Worm (Caenorhabditis elegans) whole organism, early embryonic: ENCODE data around the gene D2045.7.
A peak's percentile ranks its signal among the peaks of the same experiment; 100 is the strongest.

Experiments used
- B0310.2 ChIP-seq: sonication (generic microtip); optimal IDR thresholded peaks from 2 replicates; lab custom pipeline; 2016; ENCODE audit warnings: mild to moderate bottlenecking, missing genetic modification characterization, missing compliant biosample characterization
- F13C5.2 ChIP-seq: sonication (generic microtip); optimal IDR thresholded peaks from 2 replicates; lab custom pipeline; 2017; ENCODE audit warnings: mild to moderate bottlenecking, missing genetic modification characterization, inconsistent platforms, missing compliant biosample characterization
- aly-1 ChIP-seq: sonication (generic microtip); optimal IDR thresholded peaks from 2 replicates; lab custom pipeline; 2016; ENCODE audit warnings: missing genetic modification characterization, missing compliant biosample characterization
- ama-1 ChIP-seq: fragments of 150-350 bp; optimal IDR thresholded peaks from 2 replicates; lab custom pipeline; 2014
- ceh-13 ChIP-seq: fragments of 200-800 bp; sonication (Bioruptor generic); optimal IDR thresholded peaks from 2 replicates; lab custom pipeline; 2018; ENCODE audit warnings: mild to moderate bottlenecking, missing genetic modification characterization, missing compliant biosample characterization
- ceh-36 ChIP-seq: sonication (generic microtip); optimal IDR thresholded peaks from 2 replicates; lab custom pipeline; 2016; ENCODE audit warnings: missing genetic modification characterization, inconsistent platforms, missing compliant biosample characterization
- ets-7 ChIP-seq: sonication (generic microtip); optimal IDR thresholded peaks from 2 replicates; lab custom pipeline; 2016; ENCODE audit warnings: missing genotype, missing genetic modification characterization, missing compliant biosample characterization
- flt-1 ChIP-seq: fragments of 200-800 bp; sonication (Bioruptor generic); IDR thresholded peaks from 2 replicates; pipeline ENCODE4 v1.3.6; 2022; ENCODE audit warnings: missing genetic modification characterization, missing compliant biosample characterization
- hmbx-1 ChIP-seq: sonication (generic microtip); optimal IDR thresholded peaks from 2 replicates; lab custom pipeline; 2016; ENCODE audit warnings: mild to moderate bottlenecking, missing genetic modification characterization, missing compliant biosample characterization
- hmg-4 ChIP-seq: fragments of 200-800 bp; sonication (Bioruptor generic); optimal IDR thresholded peaks from 2 replicates; lab custom pipeline; 2018; ENCODE audit warnings: mild to moderate bottlenecking, missing genetic modification characterization, missing compliant biosample characterization
- hnd-1 ChIP-seq: sonication (generic microtip); optimal IDR thresholded peaks from 2 replicates; lab custom pipeline; 2016; ENCODE audit warnings: missing genetic modification characterization, missing compliant biosample characterization
- pes-1 ChIP-seq: fragments of 200-800 bp; sonication (Bioruptor generic); IDR thresholded peaks from 2 replicates; pipeline ENCODE4 v1.3.6; 2022; ENCODE audit warnings: missing genetic modification reagents, missing genetic modification characterization, missing compliant biosample characterization
- scrt-1 ChIP-seq: fragments of 200-800 bp; sonication (Bioruptor generic); IDR thresholded peaks from 2 replicates; pipeline ENCODE4 v1.3.6; 2022; ENCODE audit warnings: missing genetic modification characterization, missing compliant biosample characterization
- sea-1 ChIP-seq: fragments of 200-800 bp; sonication (Bioruptor generic); conservative IDR thresholded peaks from 2 replicates; pipeline ENCODE4 v1.3.6; 2022; ENCODE audit warnings: missing genetic modification characterization, missing compliant biosample characterization
- tbx-11 ChIP-seq: fragments of 200-800 bp; sonication (Bioruptor generic); IDR thresholded peaks from 2 replicates; pipeline ENCODE4 v1.3.6; 2022; ENCODE audit warnings: missing genetic modification characterization, missing compliant biosample characterization
- tbx-37 ChIP-seq: fragments of 200-800 bp; sonication (Bioruptor generic); conservative IDR thresholded peaks from 2 replicates; pipeline ENCODE4 v1.3.6; 2022; ENCODE audit warnings: missing genetic modification reagents, missing genetic modification characterization, missing compliant biosample characterization
- tra-4 ChIP-seq: sonication (generic microtip); optimal IDR thresholded peaks from 2 replicates; lab custom pipeline; 2017; ENCODE audit warnings: missing genetic modification characterization, missing compliant biosample characterization

The D2045.7 gene

ce11 chrIII:10451012-10451411, 28.3 kb upstream of the D2045.7 start, which contains the start of gene H04D03.4:
Gene H04D03.4 (minus strand): TSS chrIII:10451112.
- TF ChIP-seq tbx-11 (GFP tag; lab: Robert Waterston, UW): no peak
- no peak for TF ChIP-seq hmg-4
- TF ChIP-seq ama-1 (lab: Kevin White, UChicago): no peak
- TF ChIP-seq ceh-13 (GFP tag; lab: Kevin White, UChicago): no peak
- TF ChIP-seq ets-7 (tag; lab: Kevin White, UChicago): no peak

- TF ChIP-seq flt-1 (GFP tag; lab: Robert Waterston, UW): peak; percentile 28; the same call in 1 of the 2 replicates
- TF ChIP-seq tra-4 (tag; lab: Kevin White, UChicago): no peak
- TF ChIP-seq tbx-11 (GFP tag; lab: Robert Waterston, UW): peak; percentile 23; the same call in 1 of the 2 replicates
- no peak for TF ChIP-seq ceh-13 (GFP tag; lab: Kevin White, UChicago)
- TF ChIP-seq sea-1 (GFP tag; lab: Robert Waterston, UW): 0 out of 2 replicates have a peak, but pooled peaks have one; percentile 11
- TF ChIP-seq pes-1 (GFP tag; lab: Robert Waterston, UW): peak; percentile 75
- peak; percentile 60; the same call in 1 of the 2 replicates for TF ChIP-seq tbx-37 (GFP tag; lab: Robert Waterston, UW)
- no peak for TF ChIP-seq hnd-1 (tag; lab: Kevin White, UChicago)
- TF ChIP-seq scrt-1 (GFP tag; lab: Robert Waterston, UW): peak; percentile 35; the same call in 1 of the 2 replicates
- TF ChIP-seq B0310.2: no peak
- TF ChIP-seq hmbx-1 (tag; lab: Kevin White, UChicago): no peak
- no peak for TF ChIP-seq ceh-36 (tag; lab: Kevin White, UChicago)
- TF ChIP-seq F13C5.2 (tag; lab: Kevin White, UChicago): no peak
- TF ChIP-seq aly-1: no peak
- no peak for TF ChIP-seq ama-1 (lab: Kevin White, UChicago)
- TF ChIP-seq hmg-4: no peak
- TF ChIP-seq ets-7 (tag; lab: Kevin White, UChicago): no peak
Observed at ce11 chrIII:10460427-10461163, 18.7 kb upstream of the D2045.7 start, which contains the start of gene ecps-1. Gene ecps-1 (minus strand): TSS chrIII:10460551.

ce11 chrIII:10461164-10461546, 18.1 kb upstream of the D2045.7 start, which contains the start of gene atx-2:
Gene atx-2 (plus strand): TSS chrIII:10461389.
- TF ChIP-seq hnd-1 (tag; lab: Kevin White, UChicago) (peak; percentile 92), aly-1 (peak; percentile 95), tbx-11 (GFP tag; lab: Robert Waterston, UW) (peak; percentile 97), hmg-4 (peak; percentile 99), scrt-1 (GFP tag; lab: Robert Waterston, UW) (peak; percentile 95), ama-1 (lab: Kevin White, UChicago) (no peak), F13C5.2 (tag; lab: Kevin White, UChicago) (peak; percentile 99), tbx-37 (GFP tag; lab: Robert Waterston, UW) (peak; percentile 98), tra-4 (tag; lab: Kevin White, UChicago) (peak; percentile 95), ets-7 (tag; lab: Kevin White, UChicago) (peak; percentile 91), ceh-36 (tag; lab: Kevin White, UChicago) (peak; percentile 97), flt-1 (GFP tag; lab: Robert Waterston, UW) (peak; percentile 95), pes-1 (GFP tag; lab: Robert Waterston, UW) (peak; percentile 98), ceh-13 (GFP tag; lab: Kevin White, UChicago) (peak; percentile 97), B0310.2 (peak; percentile 96), sea-1 (GFP tag; lab: Robert Waterston, UW) (peak; percentile 99), hmbx-1 (tag; lab: Kevin White, UChicago) (peak; percentile 88)

ce11 chrIII:10462935-10463548, 16.2 kb upstream of the D2045.7 start:
- TF ChIP-seq scrt-1 (GFP tag; lab: Robert Waterston, UW) (no peak), hmbx-1 (tag; lab: Kevin White, UChicago) (no peak), tbx-37 (GFP tag; lab: Robert Waterston, UW) (no peak), ets-7 (tag; lab: Kevin White, UChicago) (no peak), B0310.2 (no peak), pes-1 (GFP tag; lab: Robert Waterston, UW) (no peak), sea-1 (GFP tag; lab: Robert Waterston, UW) (no peak), tra-4 (tag; lab: Kevin White, UChicago) (no peak), ceh-13 (GFP tag; lab: Kevin White, UChicago) (no peak), ceh-36 (tag; lab: Kevin White, UChicago) (no peak), hnd-1 (tag; lab: Kevin White, UChicago) (no peak), aly-1 (no peak), hmg-4 (no peak), flt-1 (GFP tag; lab: Robert Waterston, UW) (no peak), tbx-11 (GFP tag; lab: Robert Waterston, UW) (no peak), F13C5.2 (tag; lab: Kevin White, UChicago) (no peak)

- no peak for TF ChIP-seq aly-1
- no peak for TF ChIP-seq hmbx-1 (tag; lab: Kevin White, UChicago)
- no peak for TF ChIP-seq tra-4 (tag; lab: Kevin White, UChicago)
- no peak for TF ChIP-seq sea-1 (GFP tag; lab: Robert Waterston, UW)
- TF ChIP-seq ama-1 (lab: Kevin White, UChicago): no peak
- TF ChIP-seq hmg-4: no peak
- TF ChIP-seq tbx-37 (GFP tag; lab: Robert Waterston, UW): no peak
- TF ChIP-seq tbx-11 (GFP tag; lab: Robert Waterston, UW): no peak
- no peak for TF ChIP-seq pes-1 (GFP tag; lab: Robert Waterston, UW)
- TF ChIP-seq hnd-1 (tag; lab: Kevin White, UChicago): no peak
- no peak for TF ChIP-seq ceh-13 (GFP tag; lab: Kevin White, UChicago)
Observed at ce11 chrIII:10463653-10464052, 15.6 kb upstream of the D2045.7 start.

ce11 chrIII:10464455-10464854, 14.8 kb upstream of the D2045.7 start:
- TF ChIP-seq hnd-1 (tag; lab: Kevin White, UChicago) (no peak), ama-1 (lab: Kevin White, UChicago) (no peak), pes-1 (GFP tag; lab: Robert Waterston, UW) (no peak), tbx-37 (GFP tag; lab: Robert Waterston, UW) (no peak), tra-4 (tag; lab: Kevin White, UChicago) (no peak), hmbx-1 (tag; lab: Kevin White, UChicago) (no peak), aly-1 (no peak), hmg-4 (no peak)
